Worm (Caenorhabditis elegans): ENCODE measurements around the gene srh-236.

- TF ChIP-seq klf-2 (GFP tag; conservative IDR thresholded peaks at IDR 0.05) (no peak), ztf-23 (GFP tag; IDR thresholded peaks at IDR 0.05) (no peak), ztf-29 (GFP tag; IDR thresholded peaks at IDR 0.05) (no peak), flt-1 (GFP tag; IDR thresholded peaks at IDR 0.05) (no peak), ref-1 (GFP tag; conservative IDR thresholded peaks at IDR 0.05) (no peak), med-1 (GFP tag; optimal IDR thresholded peaks at IDR 0.05; ENCODE audit: insufficient read depth) (no peak), cog-1 (tag; optimal IDR thresholded peaks at IDR 0.05) (no peak), T22C8.4 (GFP tag; IDR thresholded peaks at IDR 0.05) (no peak)
These were observed 45.8 kb upstream of the srh-236 start for ce11 chrV:17257637-17258036.
